Worm (Caenorhabditis elegans): ENCODE data around the gene isw-1.

DNA sequence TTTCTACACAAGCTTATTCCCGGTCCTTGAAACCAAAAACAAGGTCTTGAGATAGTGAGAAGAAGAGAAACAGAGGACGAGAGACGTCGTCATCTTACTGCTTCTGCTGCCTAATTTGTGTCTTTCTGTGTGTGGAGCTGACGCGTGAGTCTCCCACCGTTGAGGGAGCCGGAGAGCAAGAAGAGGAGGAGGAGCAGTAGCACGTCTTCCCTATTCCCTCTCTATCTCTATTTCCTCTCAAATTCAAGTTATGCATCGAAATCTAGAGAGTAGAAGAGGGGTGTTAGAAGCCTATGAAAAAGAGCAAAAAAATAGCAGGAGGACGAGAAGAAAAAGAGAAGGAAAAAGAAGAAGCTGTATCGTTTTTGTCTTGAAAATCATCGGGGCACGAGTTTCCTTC, 14.7 kb downstream of the isw-1 start:
- TF ChIP-seq hmbx-1 (tag; optimal IDR thresholded peaks at IDR 0.05) (no peak), hmg-4 (GFP tag; optimal IDR thresholded peaks at IDR 0.05) (no peak), hnd-1 (tag; optimal IDR thresholded peaks at IDR 0.05) (no peak), scrt-1 (GFP tag; IDR thresholded peaks at IDR 0.05) (no peak)
